Fruit fly (Drosophila melanogaster) whole organism, embryonic: Measurements from ENCODE around the gene CG10638.
A peak's percentile ranks its signal among the peaks of the same experiment; 100 is the strongest.

ENCODE experiments used
- Ada2b ChIP-seq: fragments of 200-800 bp; sonication (Bioruptor generic); IDR thresholded peaks from 2 replicates; pipeline ENCODE4 v1.3.6; 2022; ENCODE audit warnings: missing biosample characterization, missing genetic modification characterization
- Atf3 ChIP-seq: fragments of 200-800 bp; sonication (Bioruptor generic); optimal IDR thresholded peaks from 3 replicates; lab custom pipeline; 2016; ENCODE audit warnings: missing biosample characterization, missing genetic modification characterization
- Blimp-1 ChIP-seq: fragments of 200-800 bp; sonication (Bioruptor generic); optimal IDR thresholded peaks from 3 replicates; lab custom pipeline; 2018; ENCODE audit warnings: missing biosample characterization, missing genetic modification characterization, mild to moderate bottlenecking, moderate library complexity, missing genetic modification reagents
- CG10267 ChIP-seq: fragments of 200-800 bp; sonication (Bioruptor generic); optimal IDR thresholded peaks from 2 replicates; lab custom pipeline; 2018; ENCODE audit warnings: missing biosample characterization, mild to moderate bottlenecking, missing genetic modification characterization, moderate library complexity
- CG11093 ChIP-seq: fragments of 200-800 bp; sonication (Bioruptor generic); IDR thresholded peaks from 3 replicates; pipeline ENCODE4 v1.3.6; 2022; ENCODE audit warnings: missing biosample characterization, missing genetic modification characterization
- CG11247 ChIP-seq: fragments of 200-800 bp; sonication (Bioruptor generic); IDR thresholded peaks from 2 replicates; pipeline ENCODE4 v1.3.6; 2022; ENCODE audit warnings: missing biosample characterization, missing genetic modification characterization
- CG14050 ChIP-seq: fragments of 200-800 bp; sonication (Bioruptor generic); IDR thresholded peaks from 3 replicates; pipeline ENCODE4 v1.3.6; 2022; ENCODE audit warnings: missing biosample characterization, missing genetic modification characterization
- CG15696 ChIP-seq: fragments of 200-800 bp; sonication (Bioruptor generic); optimal IDR thresholded peaks from 2 replicates; lab custom pipeline; 2019; ENCODE audit warnings: missing biosample characterization, mild to moderate bottlenecking, missing genetic modification characterization, moderate library complexity
- CG2129 ChIP-seq: fragments of 200-800 bp; sonication (Bioruptor generic); IDR thresholded peaks from 2 replicates; pipeline ENCODE4 v1.3.6; 2022; ENCODE audit warnings: missing biosample characterization, missing genetic modification characterization; ENCODE audit not compliant: partially characterized antibody
- CG31224 ChIP-seq: fragments of 200-800 bp; sonication (Bioruptor generic); IDR thresholded peaks from 2 replicates; pipeline ENCODE4 v1.3.6; 2022; ENCODE audit warnings: missing biosample characterization, missing genetic modification characterization
- CG34376 ChIP-seq: fragments of 200-800 bp; sonication (Bioruptor generic); optimal IDR thresholded peaks from 2 replicates; lab custom pipeline; 2018; ENCODE audit warnings: missing biosample characterization, mild to moderate bottlenecking, missing genetic modification characterization
- CG3847 ChIP-seq: fragments of 200-800 bp; sonication (Bioruptor generic); IDR thresholded peaks from 2 replicates; pipeline ENCODE4 v1.3.6; 2022; ENCODE audit warnings: missing biosample characterization, missing genetic modification characterization
- CG43689 ChIP-seq: fragments of 200-800 bp; sonication (Bioruptor generic); IDR thresholded peaks from 2 replicates; pipeline ENCODE4 v1.3.6; 2022; ENCODE audit warnings: missing biosample characterization, missing genetic modification characterization
- CG4617 ChIP-seq: fragments of 200-800 bp; sonication (Bioruptor generic); optimal IDR thresholded peaks from 3 replicates; lab custom pipeline; 2016; ENCODE audit warnings: missing biosample characterization, missing genetic modification characterization, borderline replicate concordance
- CG4820 ChIP-seq: fragments of 200-800 bp; sonication (Bioruptor generic); optimal IDR thresholded peaks from 3 replicates; lab custom pipeline; 2016; ENCODE audit warnings: missing biosample characterization, missing genetic modification characterization
- CG7372 ChIP-seq: fragments of 200-800 bp; sonication (Bioruptor generic); IDR thresholded peaks from 2 replicates; pipeline ENCODE4 v1.3.6; 2022; ENCODE audit warnings: missing biosample characterization, missing genetic modification characterization
- CG7987 ChIP-seq: fragments of 200-800 bp; sonication (Bioruptor generic); optimal IDR thresholded peaks from 2 replicates; lab custom pipeline; 2018; ENCODE audit warnings: missing biosample characterization, mild to moderate bottlenecking, missing genetic modification characterization, moderate library complexity
- CG8089 ChIP-seq: fragments of 200-800 bp; sonication (Bioruptor generic); optimal IDR thresholded peaks from 3 replicates; lab custom pipeline; 2016; ENCODE audit warnings: missing biosample characterization, missing genetic modification characterization
- CG8359 ChIP-seq: fragments of 200-800 bp; sonication (Bioruptor generic); optimal IDR thresholded peaks from 2 replicates; lab custom pipeline; 2017; ENCODE audit warnings: missing biosample characterization, mild to moderate bottlenecking, missing genetic modification characterization, borderline replicate concordance
- CG8478 ChIP-seq: fragments of >200 bp; optimal IDR thresholded peaks from 2 replicates; lab custom pipeline; 2018
- CG8765 ChIP-seq: fragments of 200-800 bp; sonication (Bioruptor generic); IDR thresholded peaks from 2 replicates; pipeline ENCODE4 v1.3.6; 2022; ENCODE audit warnings: missing biosample characterization, missing genetic modification characterization
- CG9215 ChIP-seq: fragments of 200-800 bp; sonication (Bioruptor generic); IDR thresholded peaks from 2 replicates; pipeline ENCODE4 v1.3.6; 2022; ENCODE audit warnings: missing biosample characterization, missing genetic modification characterization
- CG9797 ChIP-seq: fragments of 200-800 bp; sonication (Bioruptor generic); optimal IDR thresholded peaks from 3 replicates; lab custom pipeline; 2018; ENCODE audit warnings: missing biosample characterization, mild to moderate bottlenecking, missing genetic modification characterization
- CTCF ChIP-seq: fragments of 200-800 bp; sonication (Bioruptor generic); optimal IDR thresholded peaks from 2 replicates; lab custom pipeline; 2017; ENCODE audit warnings: missing biosample characterization, mild to moderate bottlenecking, missing genetic modification characterization, moderate library complexity
- D ChIP-seq, 2 experiments: fragments of 200-800 bp in 1 of 2; fragments of >200 bp in 1 of 2; sonication (Bioruptor generic) in 1 of 2; optimal IDR thresholded peaks; 2 replicates in 1 of 2; 3 replicates in 1 of 2; lab custom pipeline; 2017; ENCODE audit warnings: mild to moderate bottlenecking in 1 of 2, missing biosample characterization in 1 of 2, missing genetic modification characterization in 1 of 2, missing genetic modification reagents in 1 of 2
- Dbx ChIP-seq: fragments of 200-800 bp; sonication (Bioruptor generic); IDR thresholded peaks from 3 replicates; pipeline ENCODE4 v1.3.6; 2022; ENCODE audit warnings: missing biosample characterization, missing genetic modification characterization
- Dip2 ChIP-seq: fragments of 200-800 bp; sonication (Bioruptor generic); IDR thresholded peaks from 2 replicates; pipeline ENCODE4 v1.3.6; 2022; ENCODE audit warnings: missing biosample characterization, missing genetic modification characterization
- Doc2 ChIP-seq: fragments of 200-800 bp; sonication (Bioruptor generic); IDR thresholded peaks from 2 replicates; pipeline ENCODE4 v1.3.6; 2022; ENCODE audit warnings: missing biosample characterization, missing genetic modification characterization
- ERR ChIP-seq: fragments of 200-800 bp; sonication (Bioruptor generic); optimal IDR thresholded peaks from 2 replicates; lab custom pipeline; 2016; ENCODE audit warnings: missing biosample characterization, missing genetic modification characterization
- Hr3 ChIP-seq: fragments of 200-800 bp; sonication (Bioruptor generic); optimal IDR thresholded peaks from 3 replicates; lab custom pipeline; 2016; ENCODE audit warnings: missing biosample characterization, missing genetic modification characterization
- Nf-YB ChIP-seq: fragments of 200-800 bp; sonication (Bioruptor generic); optimal IDR thresholded peaks from 3 replicates; lab custom pipeline; 2019; ENCODE audit warnings: missing biosample characterization, mild to moderate bottlenecking, missing genetic modification characterization, moderate library complexity
- Spps ChIP-seq: fragments of 200-800 bp; sonication (Bioruptor generic); optimal IDR thresholded peaks from 2 replicates; lab custom pipeline; 2018; ENCODE audit warnings: missing biosample characterization, mild to moderate bottlenecking, missing genetic modification characterization
- aop ChIP-seq: fragments of 200-800 bp; sonication (Bioruptor generic); IDR thresholded peaks from 2 replicates; pipeline ENCODE4 v1.3.6; 2022; ENCODE audit warnings: missing biosample characterization, missing genetic modification characterization
- ash1 ChIP-seq: fragments of 200-800 bp; sonication (Bioruptor generic); optimal IDR thresholded peaks from 2 replicates; lab custom pipeline; 2018; ENCODE audit warnings: missing biosample characterization, mild to moderate bottlenecking, missing genetic modification characterization
- br ChIP-seq: fragments of >200 bp; optimal IDR thresholded peaks from 2 replicates; lab custom pipeline; 2017
- crc ChIP-seq: fragments of 200-800 bp; sonication (Bioruptor generic); optimal IDR thresholded peaks from 2 replicates; lab custom pipeline; 2016; ENCODE audit warnings: missing biosample characterization, missing genetic modification characterization
- cwo ChIP-seq: fragments of 200-800 bp; sonication (Bioruptor generic); optimal IDR thresholded peaks from 3 replicates; lab custom pipeline; 2017; ENCODE audit warnings: missing biosample characterization, missing genetic modification characterization, mild to moderate bottlenecking, moderate library complexity, missing genetic modification reagents
- dmrt99B ChIP-seq: fragments of 200-800 bp; sonication (Bioruptor generic); optimal IDR thresholded peaks from 2 replicates; lab custom pipeline; 2018; ENCODE audit warnings: missing biosample characterization, mild to moderate bottlenecking, missing genetic modification characterization, moderate library complexity
- en ChIP-seq: fragments of 200-800 bp; sonication (Bioruptor generic); optimal IDR thresholded peaks from 2 replicates; lab custom pipeline; 2016; ENCODE audit warnings: missing biosample characterization, missing genetic modification characterization
- gro ChIP-seq: fragments of 200-800 bp; sonication (Bioruptor generic); optimal IDR thresholded peaks from 2 replicates; lab custom pipeline; 2016; ENCODE audit warnings: missing biosample characterization, missing genetic modification characterization
- gsb-n ChIP-seq: fragments of 200-800 bp; sonication (Bioruptor generic); optimal IDR thresholded peaks from 3 replicates; lab custom pipeline; 2018; ENCODE audit warnings: missing biosample characterization, mild to moderate bottlenecking, missing genetic modification characterization
- h ChIP-seq: fragments of >200 bp; optimal IDR thresholded peaks from 2 replicates; lab custom pipeline; 2017
- nerfin-1 ChIP-seq: fragments of 200-800 bp; sonication (Bioruptor generic); optimal IDR thresholded peaks from 3 replicates; lab custom pipeline; 2019; ENCODE audit warnings: missing biosample characterization, mild to moderate bottlenecking, missing genetic modification characterization, moderate library complexity
- odd ChIP-seq: fragments of 200-800 bp; sonication (Bioruptor generic); optimal IDR thresholded peaks from 2 replicates; lab custom pipeline; 2017; ENCODE audit warnings: missing biosample characterization, mild to moderate bottlenecking, missing genetic modification characterization
- otp ChIP-seq: fragments of 200-800 bp; sonication (Bioruptor generic); IDR thresholded peaks from 3 replicates; pipeline ENCODE4, ENCODE4 v1.3.6; 2022; ENCODE audit warnings: missing biosample characterization, missing genetic modification characterization
- pho ChIP-seq: fragments of 200-800 bp; sonication (Bioruptor generic); optimal IDR thresholded peaks from 2 replicates; lab custom pipeline; 2016; ENCODE audit warnings: missing biosample characterization, missing genetic modification characterization
- prd ChIP-seq, 3 experiments: fragments of >200 bp in 2 of 3; fragments of 200-800 bp in 1 of 3; sonication (Bioruptor generic) in 1 of 3; optimal IDR thresholded peaks in 2 of 3; IDR thresholded peaks in 1 of 3; 2 replicates in 2 of 3; 3 replicates in 1 of 3; pipeline versions ENCODE4 v1.3.6 to Lab custom; 2017 to 2022; ENCODE audit warnings: missing biosample characterization in 1 of 3, missing genetic modification characterization in 1 of 3
- rib ChIP-seq: fragments of 200-800 bp; sonication (Bioruptor generic); IDR thresholded peaks from 2 replicates; pipeline ENCODE4 v1.3.6; 2022; ENCODE audit warnings: missing biosample characterization, missing genetic modification characterization
- slou ChIP-seq: fragments of 200-800 bp; sonication (Bioruptor generic); optimal IDR thresholded peaks from 3 replicates; lab custom pipeline; 2016; ENCODE audit warnings: missing biosample characterization, missing genetic modification characterization
- tll ChIP-seq, 2 experiments: fragments of 200-800 bp in 1 of 2; fragments of >200 bp in 1 of 2; sonication (Bioruptor generic) in 1 of 2; optimal IDR thresholded peaks; 2 replicates each; lab custom pipeline; 2017 to 2019; ENCODE audit warnings: missing biosample characterization in 2 of 2, missing genetic modification characterization in 2 of 2, mild to moderate bottlenecking in 1 of 2, moderate library complexity in 1 of 2
- trh ChIP-seq: fragments of 200-800 bp; sonication (Bioruptor generic); optimal IDR thresholded peaks from 2 replicates; lab custom pipeline; 2016; ENCODE audit warnings: missing biosample characterization, missing genetic modification characterization
- z ChIP-seq: fragments of 200-800 bp; sonication (Bioruptor generic); IDR thresholded peaks from 3 replicates; pipeline ENCODE4 v1.3.6; 2022; ENCODE audit warnings: missing biosample characterization, missing genetic modification characterization
- zen ChIP-seq: fragments of 200-800 bp; sonication (Bioruptor generic); optimal IDR thresholded peaks from 3 replicates; lab custom pipeline; 2018; ENCODE audit warnings: missing biosample characterization, mild to moderate bottlenecking, missing genetic modification characterization, moderate library complexity

CG10638 gene

dm6 chr3L:12482917-12483316 is 18.2 kb downstream of the CG10638 start (continued):
- no peak for TF ChIP-seq pho (GFP tag; lab: Kevin White, UChicago)
- TF ChIP-seq br (lab: Kevin White, UChicago), result no peak
- TF ChIP-seq CG31224 (GFP tag; lab: Robert Waterston, UW), result no peak; the same call in 1 of the 2 replicates
- peak; percentile 27 for TF ChIP-seq CG15696 (tag; lab: Kevin White, UChicago)
- TF ChIP-seq Atf3 (GFP tag; lab: Kevin White, UChicago), result peak; percentile 27
- TF ChIP-seq CG11247 (GFP tag; lab: Robert Waterston, UW), result peak; percentile 47; the same call in 1 of the 2 replicates
- TF ChIP-seq slou, result no peak
- TF ChIP-seq CG4820 (GFP tag; lab: Kevin White, UChicago), result peak; percentile 67
- TF ChIP-seq ash1, result no peak
- peak; percentile 9; the same call in 1 of the 2 replicates for TF ChIP-seq rib (GFP tag; lab: Robert Waterston, UW)
- no peak for TF ChIP-seq Spps (tag; lab: Kevin White, UChicago)
- TF ChIP-seq cwo (GFP tag; lab: Kevin White, UChicago), result peak; percentile 56
- TF ChIP-seq crc (GFP tag; lab: Kevin White, UChicago), result peak; percentile 30
- TF ChIP-seq ERR (GFP tag; lab: Kevin White, UChicago), result no peak
- TF ChIP-seq Nf-YB (GFP tag; lab: Kevin White, UChicago), result peak; percentile 63
- TF ChIP-seq CTCF (GFP tag; lab: Kevin White, UChicago), result no peak
- TF ChIP-seq zen, result peak; percentile 13
- peak; percentile 62 for TF ChIP-seq trh (GFP tag; lab: Kevin White, UChicago)
- peak; percentile 41 for TF ChIP-seq CG7372 (GFP tag; lab: Robert Waterston, UW)
- TF ChIP-seq prd (optimal IDR thresholded peaks at IDR 0.05; lab: Kevin White, UChicago), result no peak
- TF ChIP-seq prd (GFP tag; IDR thresholded peaks at IDR 0.05; lab: Robert Waterston, UW), result peak; percentile 87
- peak; percentile 75 for TF ChIP-seq nerfin-1 (tag; lab: Kevin White, UChicago)
- TF ChIP-seq CG8089 (GFP tag; lab: Kevin White, UChicago), result peak; percentile 32
- TF ChIP-seq z, result no peak
- no peak for TF ChIP-seq aop
- no peak for TF ChIP-seq CG8478 (lab: Kevin White, UChicago)
- peak; percentile 76 for TF ChIP-seq odd (GFP tag; lab: Kevin White, UChicago)
- TF ChIP-seq CG43689, result 0 out of 2 replicates have a peak, but pooled peaks have one; percentile 38
- no peak for TF ChIP-seq en
- no peak for TF ChIP-seq CG7987 (GFP tag; lab: Kevin White, UChicago)
- peak; percentile 69 for TF ChIP-seq Blimp-1 (GFP tag; lab: Kevin White, UChicago)
- TF ChIP-seq CG8359 (GFP tag; lab: Kevin White, UChicago), result no peak
- TF ChIP-seq Ada2b, result peak; percentile 68
- no peak for TF ChIP-seq CG2129 (GFP tag; lab: Robert Waterston, UW)
- peak; percentile 76 for TF ChIP-seq Hr3
- TF ChIP-seq CG34376, result no peak
- no peak for TF ChIP-seq Doc2 (GFP tag; lab: Robert Waterston, UW)
- peak; percentile 57; the same call in 1 of the 3 replicates for TF ChIP-seq Dbx (GFP tag; lab: Robert Waterston, UW)
- peak; percentile 68; the same call in 1 of the 3 replicates for TF ChIP-seq CG11093
- TF ChIP-seq CG3847, result peak; percentile 55
- TF ChIP-seq, all 482 proteins: peak for 300

DNA sequence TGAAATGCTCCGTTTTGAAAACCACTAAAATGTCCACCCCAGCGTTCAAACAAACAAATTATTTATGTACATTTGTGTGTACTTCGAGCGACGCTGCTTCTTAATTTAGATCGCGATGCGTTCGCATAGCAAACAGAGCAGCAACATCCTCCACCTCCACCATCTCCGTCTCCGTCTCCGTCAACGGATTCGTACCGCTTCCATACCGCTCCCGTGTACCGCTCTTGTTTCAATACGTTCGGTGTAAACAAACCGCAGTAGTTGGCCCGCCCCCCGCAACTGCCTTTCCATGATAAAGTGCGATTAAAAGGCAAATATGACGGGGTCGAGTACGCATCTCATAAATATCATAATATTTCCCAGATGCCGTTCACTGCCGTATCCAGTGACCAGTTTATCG is 18.9 kb downstream of the CG10638 start, which contains the start of gene CG33725:
Gene CG33725, plus strand, starts transcription at position 364 of the 400 bp plus-strand sequence.
- TF ChIP-seq dmrt99B (tag; lab: Kevin White, UChicago), result no peak
- no peak for TF ChIP-seq CG4617
- TF ChIP-seq Dip2 (GFP tag; lab: Robert Waterston, UW), result no peak
- no peak for TF ChIP-seq CG9797 (GFP tag; lab: Kevin White, UChicago)
- 0 out of 3 replicates have a peak, but pooled peaks have one; percentile 32 for TF ChIP-seq CG14050 (GFP tag; lab: Robert Waterston, UW)
- 0 out of 3 replicates have a peak, but pooled peaks have one; percentile 53 for TF ChIP-seq otp (GFP tag; lab: Robert Waterston, UW)
- TF ChIP-seq gro, result no peak
- TF ChIP-seq D (optimal IDR thresholded peaks at IDR 0.05; lab: Kevin White, UChicago), result no peak
- TF ChIP-seq D (GFP tag; optimal IDR thresholded peaks at IDR 0.05; lab: Kevin White, UChicago), result no peak
- peak; percentile 1 for TF ChIP-seq gsb-n (tag; lab: Kevin White, UChicago)
- TF ChIP-seq h (lab: Kevin White, UChicago), result no peak
- no peak for TF ChIP-seq CG9215
- TF ChIP-seq CG10267 (tag; lab: Kevin White, UChicago), result no peak
- no peak for TF ChIP-seq tll (GFP tag; optimal IDR thresholded peaks at IDR 0.05; lab: Kevin White, UChicago)
- TF ChIP-seq CG8765 (GFP tag; lab: Robert Waterston, UW), result 0 out of 2 replicates have a peak, but pooled peaks have one; percentile 26
- no peak for TF ChIP-seq CG8478 (lab: Kevin White, UChicago)
- no peak for TF ChIP-seq en
